Fruit fly (Drosophila melanogaster) whole organism, wandering third instar larva: ENCODE results near the gene CG8236.

ENCODE experiments used
- Dfd ChIP-seq: fragments of >200 bp; optimal IDR thresholded peaks from 2 replicates; lab custom pipeline; 2017; ENCODE audit warnings: missing biosample characterization, missing genetic modification characterization
- Myc ChIP-seq: fragments of >200 bp; optimal IDR thresholded peaks from 2 replicates; lab custom pipeline; 2017
- brk ChIP-seq: fragments of 200-800 bp; sonication (Bioruptor generic); optimal IDR thresholded peaks from 2 replicates; lab custom pipeline; 2016; ENCODE audit warnings: missing biosample characterization, mild to moderate bottlenecking, missing genetic modification characterization
- rgr ChIP-seq: fragments of 200-800 bp; sonication (Bioruptor generic); optimal IDR thresholded peaks from 3 replicates; lab custom pipeline; 2016; ENCODE audit warnings: missing biosample characterization, mild to moderate bottlenecking, missing genetic modification characterization
- sage ChIP-seq: fragments of 200-800 bp; sonication (Bioruptor generic); optimal IDR thresholded peaks from 2 replicates; lab custom pipeline; 2016; ENCODE audit warnings: missing biosample characterization, mild to moderate bottlenecking, missing genetic modification characterization

- no peak for TF ChIP-seq Dfd (GFP tag; lab: Kevin White, UChicago)
- no peak for TF ChIP-seq sage
- TF ChIP-seq Myc, result no peak
- no peak for TF ChIP-seq rgr
- TF ChIP-seq brk, result no peak
Observed at dm6 chr3R:8779823-8780222, 10.6 kb downstream of the CG8236 start, which contains the start of gene CG33191.
